Worm (Caenorhabditis elegans): ENCODE data around the gene T03D8.6.

The T03D8.6 gene

ce11 chrV:20829511-20829910, 9.4 kb upstream of the T03D8.6 start, which contains the start of gene num-1:
Gene num-1 (plus strand): TSS chrV:20829811.
- TF ChIP-seq blmp-1 (tag; optimal IDR thresholded peaks at IDR 0.05; ENCODE audit: insufficient read depth), result no peak
- TF ChIP-seq nhr-129 (tag; optimal IDR thresholded peaks at IDR 0.05), result no peak
- no peak for TF ChIP-seq sma-9 (GFP tag; optimal IDR thresholded peaks at IDR 0.05)
- no peak for TF ChIP-seq sma-9 (tag; optimal IDR thresholded peaks at IDR 0.05)
- TF ChIP-seq C34F6.9 (tag; optimal IDR thresholded peaks at IDR 0.05), result no peak
- TF ChIP-seq zag-1 (tag; optimal IDR thresholded peaks at IDR 0.05), result no peak

ce11 chrV:20828820-20829219, 8.7 kb upstream of the T03D8.6 start, which contains the start of gene sbt-1:
Gene sbt-1 (minus strand): TSS chrV:20828881.
- TF ChIP-seq mdl-1 (tag; optimal IDR thresholded peaks at IDR 0.05) (peak in 1 of 2 experiments; percentile 69), ceh-82 (tag; optimal IDR thresholded peaks at IDR 0.05) (peak; percentile 44), mbf-1 (tag; optimal IDR thresholded peaks at IDR 0.05) (no peak), ama-1 (optimal IDR thresholded peaks at IDR 0.05) (no peak), nhr-6 (tag; optimal IDR thresholded peaks at IDR 0.05) (peak; percentile 78), nhr-25 (tag; optimal IDR thresholded peaks at IDR 0.05) (no peak), nhr-11 (tag; optimal IDR thresholded peaks at IDR 0.05) (no peak), ceh-16 (tag; optimal IDR thresholded peaks at IDR 0.05) (no peak), nhr-129 (tag; optimal IDR thresholded peaks at IDR 0.05) (peak; percentile 82), lin-13 (GFP tag; optimal IDR thresholded peaks at IDR 0.05) (peak; percentile 55), sem-4 (tag; optimal IDR thresholded peaks at IDR 0.05) (peak; percentile 30), zag-1 (tag; optimal IDR thresholded peaks at IDR 0.05) (peak; percentile 56), blmp-1 (tag; optimal IDR thresholded peaks at IDR 0.05; ENCODE audit: insufficient read depth) (no peak), elt-1 (tag; optimal IDR thresholded peaks at IDR 0.05) (no peak), lin-11 (tag; optimal IDR thresholded peaks at IDR 0.05) (peak; percentile 83), lsy-2 (tag; optimal IDR thresholded peaks at IDR 0.05) (peak; percentile 40 to 77), nhr-237 (tag; optimal IDR thresholded peaks at IDR 0.05) (no peak), F13H6.1 (tag; optimal IDR thresholded peaks at IDR 0.05) (peak; percentile 26), mab-5 (tag; optimal IDR thresholded peaks at IDR 0.05) (no peak), nhr-21 (tag; optimal IDR thresholded peaks at IDR 0.05) (no peak), peb-1 (tag; optimal IDR thresholded peaks at IDR 0.05) (no peak), egl-27 (tag; optimal IDR thresholded peaks at IDR 0.05) (peak; percentile 43), alr-1 (tag; optimal IDR thresholded peaks at IDR 0.05) (no peak), fos-1 (tag; optimal IDR thresholded peaks at IDR 0.05) (peak; percentile 3), unc-62 (GFP tag; optimal IDR thresholded peaks at IDR 0.05) (no peak), gmeb-1 (tag; optimal IDR thresholded peaks at IDR 0.05) (no peak), C34F6.9 (tag; optimal IDR thresholded peaks at IDR 0.05) (peak; percentile 93), Y55F3AM.14 (GFP tag; optimal IDR thresholded peaks at IDR 0.05) (peak; percentile 45), unc-55 (GFP tag; optimal IDR thresholded peaks at IDR 0.05) (peak; percentile 98), sma-9 (GFP tag; optimal IDR thresholded peaks at IDR 0.05) (no peak), sma-9 (tag; optimal IDR thresholded peaks at IDR 0.05) (no peak), crh-2 (tag; optimal IDR thresholded peaks at IDR 0.05) (peak; percentile 74), aly-2 (tag; optimal IDR thresholded peaks at IDR 0.05) (no peak), dmd-4 (tag; optimal IDR thresholded peaks at IDR 0.05) (no peak), nhr-23 (tag; optimal IDR thresholded peaks at IDR 0.05) (no peak), ZK546.5 (tag; optimal IDR thresholded peaks at IDR 0.05) (no peak)

ce11 chrV:20826618-20827017, 6.5 kb upstream of the T03D8.6 start:
- TF ChIP-seq mbf-1 (tag; optimal IDR thresholded peaks at IDR 0.05) (no peak), skn-1 (tag; optimal IDR thresholded peaks at IDR 0.05) (no peak), ceh-82 (tag; optimal IDR thresholded peaks at IDR 0.05) (no peak), lin-11 (tag; optimal IDR thresholded peaks at IDR 0.05) (no peak), nhr-10 (tag; optimal IDR thresholded peaks at IDR 0.05) (no peak), sma-9 (GFP tag; optimal IDR thresholded peaks at IDR 0.05) (no peak), sma-9 (tag; optimal IDR thresholded peaks at IDR 0.05) (no peak), unc-62 (GFP tag; optimal IDR thresholded peaks at IDR 0.05) (no peak), sma-3 (GFP tag; optimal IDR thresholded peaks at IDR 0.05) (no peak), gmeb-1 (tag; optimal IDR thresholded peaks at IDR 0.05) (no peak), zag-1 (tag; optimal IDR thresholded peaks at IDR 0.05) (no peak), nhr-23 (tag; optimal IDR thresholded peaks at IDR 0.05) (no peak), nhr-12 (tag; optimal IDR thresholded peaks at IDR 0.05) (no peak), ztf-11 (tag; optimal IDR thresholded peaks at IDR 0.05) (no peak), ZK546.5 (tag; optimal IDR thresholded peaks at IDR 0.05) (no peak), ama-1 (optimal IDR thresholded peaks at IDR 0.05) (no peak), nhr-77 (tag; optimal IDR thresholded peaks at IDR 0.05) (no peak)
